Fruit fly (Drosophila melanogaster) whole organism, embryonic: ENCODE data around the gene CG14327.
A peak's percentile ranks its signal among the peaks of the same experiment; 100 is the strongest.

Experiments
- ATbp ChIP-seq: fragments of 200-800 bp; sonication (Bioruptor generic); optimal IDR thresholded peaks from 2 replicates; lab custom pipeline; 2017; ENCODE audit warnings: missing biosample characterization, mild to moderate bottlenecking, missing genetic modification characterization, missing genetic modification reagents
- CG12659 ChIP-seq: fragments of 200-800 bp; sonication (Bioruptor generic); optimal IDR thresholded peaks from 3 replicates; lab custom pipeline; 2017; ENCODE audit warnings: mild to moderate bottlenecking, missing biosample characterization, missing genetic modification reagents, missing genetic modification characterization
- CG15269 ChIP-seq: fragments of 200-800 bp; sonication (Bioruptor generic); optimal IDR thresholded peaks from 2 replicates; lab custom pipeline; 2018; ENCODE audit warnings: missing biosample characterization, mild to moderate bottlenecking, missing genetic modification characterization, moderate library complexity
- CG1647 ChIP-seq: fragments of 200-800 bp; sonication (Bioruptor generic); optimal IDR thresholded peaks from 3 replicates; lab custom pipeline; 2016; ENCODE audit warnings: missing biosample characterization, missing genetic modification characterization
- CG16813 ChIP-seq: fragments of 200-800 bp; sonication (Bioruptor generic); IDR thresholded peaks from 3 replicates; pipeline ENCODE4 v1.3.6; 2022; ENCODE audit warnings: missing biosample characterization, missing genetic modification characterization; ENCODE audit not compliant: partially characterized antibody
- CG18262 ChIP-seq: fragments of 200-800 bp; optimal IDR thresholded peaks from 3 replicates; lab custom pipeline; 2019; ENCODE audit warnings: missing biosample characterization, mild to moderate bottlenecking, missing genetic modification characterization, moderate library complexity
- CG2678 ChIP-seq: fragments of 200-800 bp; sonication (Bioruptor generic); optimal IDR thresholded peaks from 3 replicates; lab custom pipeline; 2019; ENCODE audit warnings: missing biosample characterization, mild to moderate bottlenecking, missing genetic modification characterization, moderate library complexity
- CG30431 ChIP-seq: fragments of 200-800 bp; sonication (Bioruptor generic); optimal IDR thresholded peaks from 2 replicates; lab custom pipeline; 2017; ENCODE audit warnings: missing biosample characterization, missing genetic modification characterization
- CG3838 ChIP-seq: fragments of 200-800 bp; sonication (Bioruptor generic); optimal IDR thresholded peaks from 3 replicates; lab custom pipeline; 2016; ENCODE audit warnings: missing biosample characterization, missing genetic modification characterization
- CG6854 ChIP-seq: fragments of 200-800 bp; sonication (Bioruptor generic); optimal IDR thresholded peaks from 3 replicates; lab custom pipeline; 2017; ENCODE audit warnings: missing biosample characterization, mild to moderate bottlenecking, missing genetic modification characterization
- CG7839 ChIP-seq: fragments of 200-800 bp; sonication (Bioruptor generic); optimal IDR thresholded peaks from 3 replicates; lab custom pipeline; 2018; ENCODE audit warnings: missing biosample characterization, mild to moderate bottlenecking, missing genetic modification characterization, moderate library complexity
- CG7963 ChIP-seq: fragments of 200-800 bp; sonication (Bioruptor generic); IDR thresholded peaks from 3 replicates; pipeline ENCODE4 v1.3.6; 2022; ENCODE audit warnings: missing biosample characterization, missing genetic modification characterization; ENCODE audit not compliant: partially characterized antibody
- D19A ChIP-seq: fragments of 200-800 bp; optimal IDR thresholded peaks from 3 replicates; lab custom pipeline; 2019; ENCODE audit warnings: missing biosample characterization, mild to moderate bottlenecking, missing genetic modification characterization, moderate library complexity
- Dek ChIP-seq: fragments of 200-800 bp; sonication (Bioruptor generic); optimal IDR thresholded peaks from 3 replicates; lab custom pipeline; 2019; ENCODE audit warnings: missing biosample characterization, mild to moderate bottlenecking, missing genetic modification characterization, moderate library complexity
- Ets97D ChIP-seq: fragments of 200-800 bp; sonication (Bioruptor generic); optimal IDR thresholded peaks from 3 replicates; lab custom pipeline; 2016; ENCODE audit warnings: missing biosample characterization, missing genetic modification characterization
- HLH3B ChIP-seq: fragments of 200-800 bp; sonication (Bioruptor generic); IDR thresholded peaks from 2 replicates; pipeline ENCODE4 v1.3.6; 2022; ENCODE audit warnings: missing biosample characterization, missing genetic modification characterization
- Hr39 ChIP-seq: fragments of >200 bp; optimal IDR thresholded peaks from 2 replicates; lab custom pipeline; 2017
- Hr51 ChIP-seq, 2 experiments: fragments of 200-800 bp; sonication (Bioruptor generic); optimal IDR thresholded peaks; 2 replicates in 1 of 2; 3 replicates in 1 of 2; lab custom pipeline; 2016 to 2018; ENCODE audit warnings: missing biosample characterization in 2 of 2, missing genetic modification characterization in 2 of 2, mild to moderate bottlenecking in 1 of 2, moderate library complexity in 1 of 2
- Mes4 ChIP-seq: fragments of 200-800 bp; sonication (Bioruptor generic); optimal IDR thresholded peaks from 2 replicates; lab custom pipeline; 2016; ENCODE audit warnings: missing biosample characterization, missing genetic modification characterization
- NfI ChIP-seq: fragments of 200-800 bp; sonication (Bioruptor generic); optimal IDR thresholded peaks from 3 replicates; lab custom pipeline; 2018; ENCODE audit warnings: missing biosample characterization, mild to moderate bottlenecking, missing genetic modification characterization, moderate library complexity
- PHDP ChIP-seq: fragments of 200-800 bp; sonication (Bioruptor generic); optimal IDR thresholded peaks from 3 replicates; lab custom pipeline; 2018; ENCODE audit warnings: missing biosample characterization, mild to moderate bottlenecking, missing genetic modification characterization, moderate library complexity
- Ptx1 ChIP-seq: fragments of 200-800 bp; sonication (Bioruptor generic); IDR thresholded peaks from 2 replicates; pipeline ENCODE4 v1.3.6; 2022; ENCODE audit warnings: missing biosample characterization, missing genetic modification characterization
- Sry-β ChIP-seq: fragments of 200-800 bp; sonication (Bioruptor generic); optimal IDR thresholded peaks from 2 replicates; lab custom pipeline; 2018; ENCODE audit warnings: missing biosample characterization, mild to moderate bottlenecking, missing genetic modification characterization, moderate library complexity
- Xbp1 ChIP-seq: fragments of 200-800 bp; sonication (Bioruptor generic); optimal IDR thresholded peaks from 3 replicates; lab custom pipeline; 2016; ENCODE audit warnings: missing biosample characterization, mild to moderate bottlenecking, missing genetic modification characterization
- ash1 ChIP-seq: fragments of 200-800 bp; sonication (Bioruptor generic); optimal IDR thresholded peaks from 2 replicates; lab custom pipeline; 2018; ENCODE audit warnings: missing biosample characterization, mild to moderate bottlenecking, missing genetic modification characterization
- dan ChIP-seq: fragments of 200-800 bp; sonication (Bioruptor generic); IDR thresholded peaks from 2 replicates; pipeline ENCODE4 v1.3.6; 2022; ENCODE audit warnings: missing biosample characterization, missing genetic modification characterization
- danr ChIP-seq: fragments of 200-800 bp; sonication (Bioruptor generic); IDR thresholded peaks from 2 replicates; pipeline ENCODE4 v1.3.6; 2022; ENCODE audit warnings: missing biosample characterization, missing genetic modification characterization
- dmrt99B ChIP-seq: fragments of 200-800 bp; sonication (Bioruptor generic); optimal IDR thresholded peaks from 2 replicates; lab custom pipeline; 2018; ENCODE audit warnings: missing biosample characterization, mild to moderate bottlenecking, missing genetic modification characterization, moderate library complexity
- dysf ChIP-seq: fragments of 200-800 bp; sonication (Bioruptor generic); IDR thresholded peaks from 3 replicates; pipeline ENCODE4 v1.3.6; 2022; ENCODE audit warnings: missing biosample characterization, missing genetic modification characterization
- eyg ChIP-seq: fragments of 200-800 bp; sonication (Bioruptor generic); optimal IDR thresholded peaks from 3 replicates; lab custom pipeline; 2016; ENCODE audit warnings: missing biosample characterization, missing genetic modification characterization
- fd3F ChIP-seq: fragments of 200-800 bp; sonication (Bioruptor generic); optimal IDR thresholded peaks from 2 replicates; lab custom pipeline; 2018; ENCODE audit warnings: missing biosample characterization, mild to moderate bottlenecking, missing genetic modification characterization, moderate library complexity
- grau ChIP-seq: fragments of 200-800 bp; optimal IDR thresholded peaks from 3 replicates; lab custom pipeline; 2019; ENCODE audit warnings: missing biosample characterization, mild to moderate bottlenecking, missing genetic modification characterization, moderate library complexity
- gsb ChIP-seq: fragments of 200-800 bp; sonication (Bioruptor generic); IDR thresholded peaks from 2 replicates; pipeline ENCODE4 v1.3.6; 2022; ENCODE audit warnings: missing biosample characterization, missing genetic modification characterization
- kni ChIP-seq: fragments of 200-800 bp; sonication (Bioruptor generic); optimal IDR thresholded peaks from 3 replicates; lab custom pipeline; 2017; ENCODE audit warnings: mild to moderate bottlenecking, missing biosample characterization, missing genetic modification reagents, missing genetic modification characterization
- luna ChIP-seq: fragments of 200-800 bp; sonication (Bioruptor generic); optimal IDR thresholded peaks from 2 replicates; lab custom pipeline; 2016; ENCODE audit warnings: missing biosample characterization, missing genetic modification characterization
- pan ChIP-seq, 4 experiments: fragments of >200 bp in 3 of 4; fragments of 200-800 bp in 1 of 4; sonication (Bioruptor generic) in 1 of 4; optimal IDR thresholded peaks in 3 of 4; IDR thresholded peaks in 1 of 4; 2 replicates each; pipeline versions ENCODE4 v1.3.6 to Lab custom; 2017 to 2022; ENCODE audit warnings: missing biosample characterization in 2 of 4, missing genetic modification characterization in 2 of 4, mixed read lengths in 1 of 4
- row ChIP-seq: fragments of 200-800 bp; sonication (Bioruptor generic); IDR thresholded peaks from 3 replicates; pipeline ENCODE4 v1.3.6; 2022; ENCODE audit warnings: missing biosample characterization, missing genetic modification characterization
- slbo ChIP-seq: fragments of 200-800 bp; sonication (Bioruptor generic); IDR thresholded peaks from 2 replicates; pipeline ENCODE4 v1.3.6; 2022; ENCODE audit warnings: missing biosample characterization, missing genetic modification characterization
- tgo ChIP-seq: fragments of 200-800 bp; sonication (Bioruptor generic); IDR thresholded peaks from 3 replicates; pipeline ENCODE4 v1.3.6; 2022; ENCODE audit warnings: missing biosample characterization, missing genetic modification characterization
- tx ChIP-seq: fragments of 200-800 bp; sonication (Bioruptor generic); optimal IDR thresholded peaks from 2 replicates; lab custom pipeline; 2016; ENCODE audit warnings: missing biosample characterization, missing genetic modification characterization

The CG14327 gene

DNA sequence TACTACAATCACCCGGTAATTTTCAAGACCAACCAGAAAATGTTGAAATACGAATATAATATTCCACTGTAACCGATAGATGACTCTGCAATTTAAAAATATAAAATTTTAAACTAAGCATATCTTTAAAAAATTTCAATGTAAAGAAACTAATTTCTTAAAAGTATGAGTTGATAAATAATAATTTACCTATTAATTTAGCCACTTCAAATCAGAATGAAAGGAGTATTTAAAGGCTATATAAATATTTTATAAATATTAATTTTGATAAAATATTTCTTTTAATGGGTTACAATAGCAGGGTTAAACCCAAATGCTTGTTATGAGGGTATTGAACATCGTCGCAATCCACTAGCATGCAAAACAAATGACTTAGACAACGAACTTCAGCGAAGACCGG lies 1.7 kb upstream of the CG14327 start (continued):
- TF ChIP-seq fd3F (GFP tag; lab: Kevin White, UChicago) (peak; percentile 44), Xbp1 (GFP tag; lab: Kevin White, UChicago) (no peak), tgo (GFP tag; lab: Robert Waterston, UW) (peak; percentile 25; the same call in 1 of the 3 replicates), eyg (GFP tag; lab: Kevin White, UChicago) (no peak), PHDP (peak; percentile 11), gsb (no peak), CG6854 (GFP tag; lab: Kevin White, UChicago) (no peak), danr (GFP tag; lab: Robert Waterston, UW) (no peak), HLH3B (no peak), Hr39 (lab: Kevin White, UChicago) (no peak), CG12659 (peak; percentile 19), Mes4 (no peak), Dek (peak; percentile 15), CG30431 (no peak), D19A (tag; lab: Kevin White, UChicago) (peak; percentile 39), CG15269 (tag; lab: Kevin White, UChicago) (peak; percentile 61), grau (tag; lab: Kevin White, UChicago) (peak; percentile 45), Ets97D (GFP tag; lab: Kevin White, UChicago) (no peak), row (GFP tag; lab: Robert Waterston, UW) (peak; percentile 25; the same call in 1 of the 3 replicates), dmrt99B (tag; lab: Kevin White, UChicago) (no peak), tx (GFP tag; lab: Kevin White, UChicago) (no peak), CG16813 (no peak), luna (no peak), NfI (GFP tag; lab: Kevin White, UChicago) (no peak), CG18262 (no peak), Hr51 (GFP tag; optimal IDR thresholded peaks at IDR 0.05; lab: Kevin White, UChicago) (peak in 1 of 2 experiments; percentile 30), ATbp (no peak), CG1647 (GFP tag; lab: Kevin White, UChicago) (no peak), dysf (GFP tag; lab: Robert Waterston, UW) (peak; percentile 8; the same call in 1 of the 3 replicates), pan (optimal IDR thresholded peaks at IDR 0.05; lab: Kevin White, UChicago) (no peak), pan (GFP tag; optimal IDR thresholded peaks at IDR 0.05 in 1 of 2, IDR thresholded peaks at IDR 0.05 in 1 of 2) (peak in 1 of 2 experiments; percentile 39), ash1 (GFP tag; lab: Kevin White, UChicago) (no peak), dan (no peak), CG7839 (tag; lab: Kevin White, UChicago) (peak; percentile 36), kni (GFP tag; lab: Kevin White, UChicago) (no peak), CG2678 (peak; percentile 17), slbo (GFP tag; lab: Robert Waterston, UW) (peak; percentile 9; the same call in 1 of the 2 replicates), CG7963 (GFP tag; lab: Robert Waterston, UW) (no peak), Ptx1 (GFP tag; lab: Robert Waterston, UW) (peak; percentile 48), Sry-β (GFP tag; lab: Kevin White, UChicago) (no peak)

DNA sequence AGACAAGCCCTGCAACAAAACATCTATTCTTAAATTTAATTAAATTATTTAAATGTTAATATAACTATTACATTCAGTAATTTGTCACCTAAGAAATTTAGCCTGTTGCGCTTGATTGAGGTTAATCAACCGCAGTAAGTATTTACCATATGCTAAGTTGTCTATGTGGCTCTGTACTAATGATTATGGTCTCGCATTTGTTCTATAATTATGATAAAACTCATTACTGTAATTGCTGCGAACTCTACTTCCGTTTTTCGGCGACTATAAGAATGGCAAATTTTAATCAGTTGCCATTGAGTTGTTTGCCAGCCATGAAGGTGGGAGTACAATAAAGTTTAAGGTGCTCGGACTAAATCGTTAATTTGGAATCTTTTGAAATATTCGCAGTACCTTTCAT lies 922 bp upstream of the CG14327 start, which contains the start of gene CG34281:
CG34281 (plus strand) TSS at position 301 of the 400 bp plus-strand sequence.
- TF ChIP-seq CG3838: no peak
